Fruit fly (Drosophila melanogaster): ENCODE measurements around the gene Fadd.

- TF ChIP-seq CG3032 (tag; optimal IDR thresholded peaks at IDR 0.05) (no peak), CG8119 (GFP tag; IDR thresholded peaks at IDR 0.05) (no peak), CG6808 (GFP tag; optimal IDR thresholded peaks at IDR 0.05) (no peak), Lpt (GFP tag; optimal IDR thresholded peaks at IDR 0.05) (no peak), salr (GFP tag; optimal IDR thresholded peaks at IDR 0.05) (no peak), Eip93F (GFP tag; optimal IDR thresholded peaks at IDR 0.05) (no peak), lz (GFP tag; optimal IDR thresholded peaks at IDR 0.05) (no peak), svp (GFP tag) (no peak), CG16779 (tag; optimal IDR thresholded peaks at IDR 0.05) (no peak), Hr38 (GFP tag; optimal IDR thresholded peaks at IDR 0.05) (no peak), OdsH (GFP tag; optimal IDR thresholded peaks at IDR 0.05) (no peak), topi (GFP tag; optimal IDR thresholded peaks at IDR 0.05) (no peak)
Measured at dm6 chr3R:22052235-22052634, 18.0 kb downstream of the Fadd start.

Measured in whole organism, prepupa.